Worm (Caenorhabditis elegans) whole organism, midembryonic: ENCODE results near the gene inx-7.

ENCODE experiments used
- T22C8.4 ChIP-seq: fragments of 200-800 bp; sonication (Bioruptor generic); IDR thresholded peaks from 2 replicates; pipeline ENCODE4 v1.3.6; 2022; ENCODE audit warnings: missing genetic modification characterization, missing compliant biosample characterization
- flt-1 ChIP-seq: fragments of 200-800 bp; sonication (Bioruptor generic); IDR thresholded peaks from 2 replicates; pipeline ENCODE4 v1.3.6; 2022; ENCODE audit warnings: missing genetic modification characterization, missing compliant biosample characterization

ce11 chrIV:5973947-5974495, 27.6 kb upstream of the inx-7 start:
- TF ChIP-seq flt-1 (GFP tag; lab: Robert Waterston, UW) (peak; percentile 59; the same call in 1 of the 2 replicates), T22C8.4 (no peak)
